Fruit fly (Drosophila melanogaster) whole organism, embryonic: ENCODE results near the gene CG14383.

Experiments
- B-H2 ChIP-seq: fragments of 200-800 bp; sonication (Bioruptor generic); optimal IDR thresholded peaks from 2 replicates; lab custom pipeline; 2018; ENCODE audit warnings: missing biosample characterization, mild to moderate bottlenecking, missing genetic modification characterization
- Bgb ChIP-seq: fragments of 200-800 bp; sonication (Bioruptor generic); IDR thresholded peaks from 2 replicates; pipeline ENCODE4 v1.3.6; 2022; ENCODE audit warnings: missing biosample characterization, missing genetic modification characterization; ENCODE audit not compliant: partially characterized antibody
- Bteb2 ChIP-seq: fragments of 200-800 bp; sonication (Bioruptor generic); optimal IDR thresholded peaks from 2 replicates; lab custom pipeline; 2016; ENCODE audit warnings: missing biosample characterization, missing genetic modification characterization
- CG10565 ChIP-seq: fragments of 200-800 bp; sonication (Bioruptor generic); optimal IDR thresholded peaks from 3 replicates; lab custom pipeline; 2016; ENCODE audit warnings: missing biosample characterization, mild to moderate bottlenecking, missing genetic modification characterization
- CG11085 ChIP-seq: fragments of 200-800 bp; sonication (Bioruptor generic); IDR thresholded peaks from 2 replicates; pipeline ENCODE4 v1.3.6; 2022; ENCODE audit warnings: missing biosample characterization, missing genetic modification characterization
- CG11560 ChIP-seq: fragments of 200-800 bp; sonication (Bioruptor generic); IDR thresholded peaks from 3 replicates; pipeline ENCODE4 v1.3.6; 2022; ENCODE audit warnings: missing biosample characterization, missing genetic modification characterization
- CG12236 ChIP-seq: fragments of 200-800 bp; sonication (Bioruptor generic); optimal IDR thresholded peaks from 2 replicates; lab custom pipeline; 2016; ENCODE audit warnings: missing biosample characterization, missing genetic modification characterization
- CG12744 ChIP-seq: fragments of 200-800 bp; sonication (Bioruptor generic); optimal IDR thresholded peaks from 2 replicates; lab custom pipeline; 2016; ENCODE audit warnings: missing biosample characterization, missing genetic modification characterization
- CG13775 ChIP-seq: fragments of 200-800 bp; sonication (Bioruptor generic); optimal IDR thresholded peaks from 3 replicates; lab custom pipeline; 2017; ENCODE audit warnings: missing biosample characterization, mild to moderate bottlenecking, missing genetic modification characterization
- CG17361 ChIP-seq: fragments of 200-800 bp; sonication (Bioruptor generic); IDR thresholded peaks from 3 replicates; pipeline ENCODE4 v1.3.6; 2022; ENCODE audit warnings: missing biosample characterization, missing genetic modification characterization
- CG17802 ChIP-seq: fragments of 200-800 bp; sonication (Bioruptor generic); optimal IDR thresholded peaks from 2 replicates; lab custom pipeline; 2018; ENCODE audit warnings: missing biosample characterization, mild to moderate bottlenecking, missing genetic modification characterization, moderate library complexity
- CG1832 ChIP-seq: fragments of 200-800 bp; sonication (Bioruptor generic); optimal IDR thresholded peaks from 2 replicates; lab custom pipeline; 2017; ENCODE audit warnings: missing biosample characterization, mild to moderate bottlenecking, missing genetic modification characterization, inconsistent platforms
- CG3163 ChIP-seq: fragments of 200-800 bp; sonication (Bioruptor generic); optimal IDR thresholded peaks from 3 replicates; lab custom pipeline; 2016; ENCODE audit warnings: missing biosample characterization, missing genetic modification characterization
- CG32772 ChIP-seq: fragments of 200-800 bp; sonication (Bioruptor generic); IDR thresholded peaks from 2 replicates; pipeline ENCODE4 v1.3.6; 2022; ENCODE audit warnings: missing biosample characterization, missing genetic modification characterization
- CG9437 ChIP-seq: fragments of 200-800 bp; sonication (Bioruptor generic); optimal IDR thresholded peaks from 2 replicates; lab custom pipeline; 2018; ENCODE audit warnings: missing biosample characterization, mild to moderate bottlenecking, missing genetic modification characterization
- Dfd ChIP-seq, 2 experiments: fragments of >200 bp; optimal IDR thresholded peaks; 2 replicates each; lab custom pipeline; 2017; ENCODE audit warnings: missing biosample characterization in 2 of 2, missing genetic modification characterization in 2 of 2
- Dip3 ChIP-seq: fragments of 200-800 bp; sonication (Bioruptor generic); optimal IDR thresholded peaks from 3 replicates; lab custom pipeline; 2016; ENCODE audit warnings: missing biosample characterization, missing genetic modification characterization
- Drgx ChIP-seq: fragments of 200-800 bp; sonication (Bioruptor generic); IDR thresholded peaks from 2 replicates; pipeline ENCODE4 v1.3.6; 2022; ENCODE audit warnings: missing biosample characterization, missing genetic modification characterization
- Fer2 ChIP-seq: fragments of 200-800 bp; sonication (Bioruptor generic); optimal IDR thresholded peaks from 2 replicates; lab custom pipeline; 2018; ENCODE audit warnings: missing biosample characterization, mild to moderate bottlenecking, missing genetic modification characterization, moderate library complexity
- H2.0 ChIP-seq: fragments of 200-800 bp; sonication (Bioruptor generic); IDR thresholded peaks from 2 replicates; pipeline ENCODE4 v1.3.6; 2022; ENCODE audit warnings: missing biosample characterization, missing genetic modification characterization
- Hr39 ChIP-seq: fragments of >200 bp; optimal IDR thresholded peaks from 2 replicates; lab custom pipeline; 2017
- Hsf ChIP-seq: fragments of 200-800 bp; sonication (Bioruptor generic); optimal IDR thresholded peaks from 3 replicates; lab custom pipeline; 2016; ENCODE audit warnings: missing biosample characterization, missing genetic modification characterization
- Jarid2 ChIP-seq: fragments of 200-800 bp; sonication (Bioruptor generic); optimal IDR thresholded peaks from 3 replicates; lab custom pipeline; 2017; ENCODE audit warnings: mild to moderate bottlenecking, missing biosample characterization, missing genetic modification reagents, missing genetic modification characterization
- Lhr ChIP-seq: fragments of 200-800 bp; sonication (Bioruptor generic); optimal IDR thresholded peaks from 3 replicates; lab custom pipeline; 2017; ENCODE audit warnings: mild to moderate bottlenecking, missing biosample characterization, missing genetic modification reagents, missing genetic modification characterization
- Mes4 ChIP-seq: fragments of 200-800 bp; sonication (Bioruptor generic); optimal IDR thresholded peaks from 2 replicates; lab custom pipeline; 2016; ENCODE audit warnings: missing biosample characterization, missing genetic modification characterization
- Mrtf ChIP-seq: fragments of 200-800 bp; sonication (Bioruptor generic); IDR thresholded peaks from 3 replicates; pipeline ENCODE4 v1.3.6; 2022; ENCODE audit warnings: missing biosample characterization, missing genetic modification characterization
- Scr ChIP-seq: fragments of 200-800 bp; sonication (Bioruptor generic); IDR thresholded peaks from 2 replicates; pipeline ENCODE4 v1.3.6; 2022; ENCODE audit warnings: missing biosample characterization, missing genetic modification characterization; ENCODE audit not compliant: partially characterized antibody
- Sox100B ChIP-seq: fragments of 200-800 bp; sonication (Bioruptor generic); optimal IDR thresholded peaks from 3 replicates; lab custom pipeline; 2018; ENCODE audit warnings: missing biosample characterization, mild to moderate bottlenecking, missing genetic modification characterization
- ac ChIP-seq: fragments of 200-800 bp; sonication (Bioruptor generic); optimal IDR thresholded peaks from 3 replicates; lab custom pipeline; 2017; ENCODE audit warnings: missing biosample characterization, mild to moderate bottlenecking, missing genetic modification characterization
- ap ChIP-seq: fragments of 200-800 bp; sonication (Bioruptor generic); IDR thresholded peaks from 2 replicates; pipeline ENCODE4 v1.3.6; 2022; ENCODE audit warnings: missing biosample characterization, missing genetic modification characterization
- cad ChIP-seq: fragments of >200 bp; optimal IDR thresholded peaks from 2 replicates; lab custom pipeline; 2017; ENCODE audit warnings: missing biosample characterization, missing genetic modification characterization
- cas ChIP-seq: fragments of 200-800 bp; sonication (Bioruptor generic); IDR thresholded peaks from 2 replicates; pipeline ENCODE4 v1.3.6; 2022; ENCODE audit warnings: missing biosample characterization, missing genetic modification characterization
- fd96Cb ChIP-seq: fragments of 200-800 bp; sonication (Bioruptor generic); optimal IDR thresholded peaks from 2 replicates; lab custom pipeline; 2018; ENCODE audit warnings: missing biosample characterization, mild to moderate bottlenecking, missing genetic modification characterization, moderate library complexity
- gsb ChIP-seq: fragments of 200-800 bp; sonication (Bioruptor generic); IDR thresholded peaks from 2 replicates; pipeline ENCODE4 v1.3.6; 2022; ENCODE audit warnings: missing biosample characterization, missing genetic modification characterization
- gt ChIP-seq: fragments of 200-800 bp; sonication (Bioruptor generic); IDR thresholded peaks from 2 replicates; pipeline ENCODE4 v1.3.6; 2022; ENCODE audit warnings: missing biosample characterization, missing genetic modification characterization
- hkb ChIP-seq, 2 experiments: fragments of 200-800 bp in 1 of 2; fragments of >200 bp in 1 of 2; sonication (Bioruptor generic) in 1 of 2; IDR thresholded peaks in 1 of 2; optimal IDR thresholded peaks in 1 of 2; 2 replicates each; pipeline versions ENCODE4 v1.3.6 to Lab custom; 2017 to 2022; ENCODE audit warnings: missing biosample characterization in 1 of 2, missing genetic modification characterization in 1 of 2
- ken ChIP-seq: fragments of 200-800 bp; sonication (Bioruptor generic); IDR thresholded peaks from 3 replicates; pipeline ENCODE4 v1.3.6; 2022; ENCODE audit warnings: missing biosample characterization, missing genetic modification characterization
- nerfin-2 ChIP-seq: fragments of 200-800 bp; sonication (Bioruptor generic); IDR thresholded peaks from 2 replicates; pipeline ENCODE4 v1.3.6; 2022; ENCODE audit warnings: missing biosample characterization, missing genetic modification characterization; ENCODE audit not compliant: partially characterized antibody
- tna ChIP-seq: fragments of 200-800 bp; sonication (Bioruptor generic); IDR thresholded peaks from 2 replicates; pipeline ENCODE4 v1.3.6; 2022; ENCODE audit warnings: missing biosample characterization, missing genetic modification characterization; ENCODE audit not compliant: partially characterized antibody
- vnd ChIP-seq: fragments of 200-800 bp; sonication (Bioruptor generic); IDR thresholded peaks from 3 replicates; pipeline ENCODE4 v1.3.6; 2022; ENCODE audit warnings: missing biosample characterization, missing genetic modification characterization; ENCODE audit not compliant: partially characterized antibody

CG14383 gene

dm6 chr3R:12981334-12982166, 6.8 kb downstream of the CG14383 start (continued):
- TF ChIP-seq fd96Cb (peak; percentile 51), cad (GFP tag; lab: Kevin White, UChicago) (no peak), CG11560 (no peak), CG12744 (peak; percentile 34), CG1832 (GFP tag; lab: Kevin White, UChicago) (no peak), Drgx (peak; percentile 59), ken (GFP tag; lab: Robert Waterston, UW) (peak; percentile 30; the same call in 1 of the 3 replicates), Bteb2 (GFP tag; lab: Kevin White, UChicago) (peak; percentile 29), tna (GFP tag; lab: Robert Waterston, UW) (no peak), B-H2 (no peak), CG3163 (GFP tag; lab: Kevin White, UChicago) (no peak), Lhr (no peak), Sox100B (GFP tag; lab: Kevin White, UChicago) (peak; percentile 71), nerfin-2 (GFP tag; lab: Robert Waterston, UW) (no peak), vnd (GFP tag; lab: Robert Waterston, UW) (no peak), Jarid2 (GFP tag; lab: Kevin White, UChicago) (peak; percentile 50), gsb (GFP tag; lab: Robert Waterston, UW) (peak; percentile 25; the same call in 1 of the 2 replicates), CG13775 (GFP tag; lab: Kevin White, UChicago) (peak; percentile 60), Bgb (no peak), CG32772 (GFP tag; lab: Robert Waterston, UW) (peak; percentile 44; the same call in 1 of the 2 replicates), Dip3 (GFP tag; lab: Kevin White, UChicago) (no peak), cas (no peak), hkb (optimal IDR thresholded peaks at IDR 0.05; lab: Kevin White, UChicago) (no peak), hkb (GFP tag; IDR thresholded peaks at IDR 0.05; lab: Robert Waterston, UW) (peak; percentile 74), gt (no peak), ap (GFP tag; lab: Robert Waterston, UW) (no peak), Dfd (GFP tag; optimal IDR thresholded peaks at IDR 0.05; lab: Kevin White, UChicago) (no peak), CG17361 (peak; percentile 73), Mrtf (GFP tag; lab: Robert Waterston, UW) (peak; percentile 59; the same call in 1 of the 3 replicates), Mes4 (no peak), Scr (no peak), CG17802 (tag; lab: Kevin White, UChicago) (no peak), CG9437 (peak; percentile 63), H2.0 (GFP tag; lab: Robert Waterston, UW) (peak; percentile 57; the same call in 1 of the 2 replicates), Hsf (peak; percentile 44), Hr39 (lab: Kevin White, UChicago) (no peak), CG11085 (GFP tag; lab: Robert Waterston, UW) (no peak), Fer2 (tag; lab: Kevin White, UChicago) (peak; percentile 40), CG10565 (GFP tag; lab: Kevin White, UChicago) (no peak), CG12236 (no peak), ac (GFP tag; lab: Kevin White, UChicago) (no peak)
